Worm (Caenorhabditis elegans) whole organism, mixed stage, embryonic: ENCODE results near the gene lst-6.

Experiments
- bed-3 ChIP-seq: fragments of 200-800 bp; sonication (Bioruptor generic); optimal IDR thresholded peaks from 3 replicates; lab custom pipeline; 2018; ENCODE audit warnings: mild to moderate bottlenecking, missing genetic modification characterization, moderate library complexity, missing compliant biosample characterization
- lin-32 ChIP-seq: fragments of 200-800 bp; sonication (Bioruptor generic); optimal IDR thresholded peaks from 2 replicates; lab custom pipeline; 2018; ENCODE audit warnings: mild to moderate bottlenecking, missing genetic modification characterization, missing compliant biosample characterization
- lsy-2 ChIP-seq: fragments of 150-350 bp; optimal IDR thresholded peaks from 2 replicates; lab custom pipeline; 2014; ENCODE audit warnings: missing biosample characterization, missing genetic modification characterization
- mep-1 ChIP-seq: fragments of 150-350 bp; optimal IDR thresholded peaks from 2 replicates; lab custom pipeline; 2017; ENCODE audit warnings: missing biosample characterization, missing genetic modification reagents, missing genetic modification characterization, inconsistent platforms
- nhr-237 ChIP-seq: fragments of 150-350 bp; optimal IDR thresholded peaks from 2 replicates; lab custom pipeline; 2014; ENCODE audit warnings: missing biosample characterization, missing genetic modification characterization
- pha-4 ChIP-seq: fragments of 150-350 bp; optimal IDR thresholded peaks from 2 replicates; lab custom pipeline; 2018; ENCODE audit warnings: missing biosample characterization, missing genetic modification reagents, missing genetic modification characterization
- snpc-4 ChIP-seq: fragments of 150-350 bp; optimal IDR thresholded peaks from 2 replicates; lab custom pipeline; 2014; ENCODE audit warnings: missing biosample characterization, missing genetic modification characterization
- tbx-8 ChIP-seq: fragments of 200-800 bp; sonication (Bioruptor generic); optimal IDR thresholded peaks from 2 replicates; lab custom pipeline; 2018; ENCODE audit warnings: mild to moderate bottlenecking, missing genetic modification characterization, moderate library complexity, missing compliant biosample characterization
- unc-39 ChIP-seq: fragments of 150-350 bp; optimal IDR thresholded peaks from 2 replicates; lab custom pipeline; 2014; ENCODE audit warnings: missing biosample characterization, missing genetic modification characterization
- unc-62 ChIP-seq: fragments of 150-350 bp; optimal IDR thresholded peaks from 2 replicates; lab custom pipeline; 2014; ENCODE audit warnings: missing biosample characterization, missing genetic modification reagents, missing genetic modification characterization

DNA sequence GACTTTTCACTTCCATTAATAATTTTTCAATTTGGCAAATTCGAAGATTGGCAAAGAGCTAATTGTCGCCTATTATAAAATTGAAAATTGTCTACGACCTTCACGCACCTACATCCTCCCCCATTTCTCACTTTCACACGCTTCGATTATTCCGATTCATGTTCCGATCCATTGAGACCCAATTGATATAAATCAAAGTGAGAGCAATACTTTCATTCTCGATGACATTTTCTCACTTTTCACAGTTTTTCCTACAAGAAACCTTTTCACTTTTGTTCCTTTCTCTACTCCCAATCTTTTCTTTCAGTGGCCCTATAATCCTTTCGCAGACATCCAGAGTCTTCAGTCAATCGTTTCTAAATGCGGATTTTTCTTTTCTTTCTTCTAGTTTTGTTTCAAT lies 42.7 kb downstream of the lst-6 start, which contains the start of gene C15F1.2:
- TF ChIP-seq tbx-8 (GFP tag; lab: Kevin White, UChicago) (no peak), pha-4 (tag; lab: Kevin White, UChicago) (no peak), unc-62 (GFP tag; lab: Kevin White, UChicago) (no peak), nhr-237 (no peak), lin-32 (GFP tag; lab: Kevin White, UChicago) (no peak), bed-3 (GFP tag; lab: Kevin White, UChicago) (no peak), unc-39 (tag; lab: Kevin White, UChicago) (no peak), lsy-2 (tag; lab: Kevin White, UChicago) (no peak), mep-1 (tag; lab: Kevin White, UChicago) (no peak), snpc-4 (tag; lab: Kevin White, UChicago) (no peak)
